Fruit fly (Drosophila melanogaster) whole organism, embryonic: ENCODE data around the gene CG32260.

Experiments used
- Aef1 ChIP-seq: fragments of 200-800 bp; sonication (Bioruptor generic); IDR thresholded peaks from 3 replicates; pipeline ENCODE4 v1.3.6; 2022; ENCODE audit warnings: missing biosample characterization, missing genetic modification characterization
- BEAF-32 ChIP-seq: fragments of 200-800 bp; sonication (Bioruptor generic); optimal IDR thresholded peaks from 3 replicates; lab custom pipeline; 2017; ENCODE audit warnings: missing biosample characterization, missing genetic modification characterization, mild to moderate bottlenecking, moderate library complexity, missing genetic modification reagents
- CG10147 ChIP-seq: fragments of 200-800 bp; sonication (Bioruptor generic); optimal IDR thresholded peaks from 2 replicates; lab custom pipeline; 2019; ENCODE audit warnings: missing biosample characterization, mild to moderate bottlenecking, missing genetic modification characterization, moderate library complexity
- CG10543 ChIP-seq: fragments of 200-800 bp; sonication (Bioruptor generic); optimal IDR thresholded peaks from 3 replicates; lab custom pipeline; 2017; ENCODE audit warnings: missing biosample characterization, mild to moderate bottlenecking, missing genetic modification characterization, moderate library complexity
- CG12155 ChIP-seq: fragments of 200-800 bp; sonication (Bioruptor generic); optimal IDR thresholded peaks from 3 replicates; lab custom pipeline; 2016; ENCODE audit warnings: missing biosample characterization, missing genetic modification characterization
- CG13624 ChIP-seq: fragments of 200-800 bp; sonication (Bioruptor generic); optimal IDR thresholded peaks from 2 replicates; lab custom pipeline; 2016; ENCODE audit warnings: missing biosample characterization, missing genetic modification characterization
- CG14050 ChIP-seq: fragments of 200-800 bp; sonication (Bioruptor generic); IDR thresholded peaks from 3 replicates; pipeline ENCODE4 v1.3.6; 2022; ENCODE audit warnings: missing biosample characterization, missing genetic modification characterization
- CG14710 ChIP-seq: fragments of 200-800 bp; sonication (Bioruptor generic); optimal IDR thresholded peaks from 3 replicates; lab custom pipeline; 2019; ENCODE audit warnings: missing biosample characterization, mild to moderate bottlenecking, missing genetic modification characterization, moderate library complexity
- CG17186 ChIP-seq: fragments of 200-800 bp; sonication (Bioruptor generic); optimal IDR thresholded peaks from 3 replicates; lab custom pipeline; 2017; ENCODE audit warnings: missing biosample characterization, missing genetic modification reagents, missing genetic modification characterization
- CG2712 ChIP-seq: fragments of 200-800 bp; optimal IDR thresholded peaks from 3 replicates; lab custom pipeline; 2019; ENCODE audit warnings: missing biosample characterization, mild to moderate bottlenecking, missing genetic modification characterization, moderate library complexity
- CG30403 ChIP-seq: fragments of 200-800 bp; sonication (Bioruptor generic); optimal IDR thresholded peaks from 3 replicates; lab custom pipeline; 2016; ENCODE audit warnings: missing biosample characterization, missing genetic modification characterization
- CG33213 ChIP-seq: fragments of 200-800 bp; sonication (Bioruptor generic); optimal IDR thresholded peaks from 3 replicates; lab custom pipeline; 2016; ENCODE audit warnings: missing biosample characterization, missing genetic modification characterization
- CG33557 ChIP-seq: fragments of 200-800 bp; sonication (Bioruptor generic); optimal IDR thresholded peaks from 2 replicates; lab custom pipeline; 2019; ENCODE audit warnings: missing biosample characterization, mild to moderate bottlenecking, missing genetic modification characterization, moderate library complexity
- CG4617 ChIP-seq: fragments of 200-800 bp; sonication (Bioruptor generic); optimal IDR thresholded peaks from 3 replicates; lab custom pipeline; 2016; ENCODE audit warnings: missing biosample characterization, missing genetic modification characterization, borderline replicate concordance
- CG6854 ChIP-seq: fragments of 200-800 bp; sonication (Bioruptor generic); optimal IDR thresholded peaks from 3 replicates; lab custom pipeline; 2017; ENCODE audit warnings: missing biosample characterization, mild to moderate bottlenecking, missing genetic modification characterization
- CG7357 ChIP-seq: fragments of 200-800 bp; sonication (Bioruptor generic); IDR thresholded peaks from 3 replicates; pipeline ENCODE4 v1.3.6; 2022; ENCODE audit warnings: missing biosample characterization, missing genetic modification characterization
- CG7928 ChIP-seq: fragments of 200-800 bp; sonication (Bioruptor generic); optimal IDR thresholded peaks from 2 replicates; lab custom pipeline; 2017; ENCODE audit warnings: missing biosample characterization, mild to moderate bottlenecking, missing genetic modification characterization
- CG7963 ChIP-seq: fragments of 200-800 bp; sonication (Bioruptor generic); IDR thresholded peaks from 3 replicates; pipeline ENCODE4 v1.3.6; 2022; ENCODE audit warnings: missing biosample characterization, missing genetic modification characterization; ENCODE audit not compliant: partially characterized antibody
- CoRest ChIP-seq: fragments of 200-800 bp; sonication (Bioruptor generic); optimal IDR thresholded peaks from 3 replicates; lab custom pipeline; 2018; ENCODE audit warnings: missing biosample characterization, mild to moderate bottlenecking, missing genetic modification characterization, moderate library complexity
- Dad ChIP-seq: fragments of 200-800 bp; sonication (Bioruptor generic); optimal IDR thresholded peaks from 3 replicates; lab custom pipeline; 2016; ENCODE audit warnings: missing biosample characterization, missing genetic modification characterization
- Dbx ChIP-seq: fragments of 200-800 bp; sonication (Bioruptor generic); IDR thresholded peaks from 3 replicates; pipeline ENCODE4 v1.3.6; 2022; ENCODE audit warnings: missing biosample characterization, missing genetic modification characterization
- Dref ChIP-seq: fragments of 200-800 bp; sonication (Bioruptor generic); IDR thresholded peaks from 2 replicates; pipeline ENCODE4 v1.3.6; 2022; ENCODE audit warnings: missing biosample characterization, missing genetic modification characterization
- Ets97D ChIP-seq: fragments of 200-800 bp; sonication (Bioruptor generic); optimal IDR thresholded peaks from 3 replicates; lab custom pipeline; 2016; ENCODE audit warnings: missing biosample characterization, missing genetic modification characterization
- Hr78 ChIP-seq, 2 experiments: fragments of 200-800 bp in 1 of 2; fragments of >200 bp in 1 of 2; sonication (Bioruptor generic) in 1 of 2; optimal IDR thresholded peaks; 2 replicates each; lab custom pipeline; 2017 to 2019; ENCODE audit warnings: missing biosample characterization in 2 of 2, missing genetic modification characterization in 2 of 2, mild to moderate bottlenecking in 1 of 2, moderate library complexity in 1 of 2
- MBD-R2 ChIP-seq: fragments of 200-800 bp; sonication (Bioruptor generic); IDR thresholded peaks from 2 replicates; pipeline ENCODE4 v1.3.6; 2022; ENCODE audit warnings: missing biosample characterization, missing genetic modification characterization
- MESR4 ChIP-seq: fragments of 200-800 bp; sonication (Bioruptor generic); optimal IDR thresholded peaks from 2 replicates; lab custom pipeline; 2018; ENCODE audit warnings: missing biosample characterization, mild to moderate bottlenecking, missing genetic modification characterization, moderate library complexity
- Max ChIP-seq: fragments of 200-800 bp; sonication (Bioruptor generic); optimal IDR thresholded peaks from 2 replicates; lab custom pipeline; 2016; ENCODE audit warnings: missing biosample characterization, mild to moderate bottlenecking, missing genetic modification characterization
- Ptx1 ChIP-seq: fragments of 200-800 bp; sonication (Bioruptor generic); IDR thresholded peaks from 2 replicates; pipeline ENCODE4 v1.3.6; 2022; ENCODE audit warnings: missing biosample characterization, missing genetic modification characterization
- Ravus ChIP-seq: fragments of 200-800 bp; sonication (Bioruptor generic); IDR thresholded peaks from 2 replicates; pipeline ENCODE4 v1.3.6; 2022; ENCODE audit warnings: missing biosample characterization, missing genetic modification characterization
- Sin3A ChIP-seq: fragments of >200 bp; optimal IDR thresholded peaks from 2 replicates; lab custom pipeline; 2018
- Six4 ChIP-seq: fragments of 200-800 bp; sonication (Bioruptor generic); optimal IDR thresholded peaks from 2 replicates; lab custom pipeline; 2016; ENCODE audit warnings: missing biosample characterization, missing genetic modification characterization
- Vsx1 ChIP-seq: fragments of 200-800 bp; sonication (Bioruptor generic); optimal IDR thresholded peaks from 2 replicates; lab custom pipeline; 2017; ENCODE audit warnings: missing biosample characterization, mild to moderate bottlenecking, missing genetic modification characterization, missing genetic modification reagents
- ash1 ChIP-seq: fragments of 200-800 bp; sonication (Bioruptor generic); optimal IDR thresholded peaks from 2 replicates; lab custom pipeline; 2018; ENCODE audit warnings: missing biosample characterization, mild to moderate bottlenecking, missing genetic modification characterization
- chinmo ChIP-seq: fragments of 200-800 bp; sonication (Bioruptor generic); IDR thresholded peaks from 4 replicates; pipeline ENCODE4 v1.3.6; 2022; ENCODE audit warnings: missing biosample characterization, missing genetic modification characterization; ENCODE audit not compliant: partially characterized antibody
- ci ChIP-seq: fragments of 200-800 bp; sonication (Bioruptor generic); IDR thresholded peaks from 3 replicates; pipeline ENCODE4 v1.3.6; 2022; ENCODE audit warnings: missing biosample characterization, missing genetic modification characterization
- gem ChIP-seq: fragments of 200-800 bp; sonication (Bioruptor generic); optimal IDR thresholded peaks from 2 replicates; lab custom pipeline; 2019; ENCODE audit warnings: missing biosample characterization, mild to moderate bottlenecking, missing genetic modification characterization, moderate library complexity
- gfzf ChIP-seq: fragments of 200-800 bp; sonication (Bioruptor generic); optimal IDR thresholded peaks from 2 replicates; lab custom pipeline; 2016; ENCODE audit warnings: missing biosample characterization, mild to moderate bottlenecking, missing genetic modification characterization, moderate library complexity
- grau ChIP-seq: fragments of 200-800 bp; optimal IDR thresholded peaks from 3 replicates; lab custom pipeline; 2019; ENCODE audit warnings: missing biosample characterization, mild to moderate bottlenecking, missing genetic modification characterization, moderate library complexity
- kay ChIP-seq: fragments of 200-800 bp; sonication (Bioruptor generic); optimal IDR thresholded peaks from 2 replicates; lab custom pipeline; 2016; ENCODE audit warnings: missing biosample characterization, missing genetic modification characterization
- lola ChIP-seq, 3 experiments: fragments of >200 bp in 2 of 3; fragments of 200-800 bp in 1 of 3; sonication (Bioruptor generic) in 1 of 3; optimal IDR thresholded peaks; 2 replicates each; lab custom pipeline; 2017 to 2019; ENCODE audit warnings: missing biosample characterization in 3 of 3, missing genetic modification characterization in 3 of 3, mild to moderate bottlenecking in 1 of 3, moderate library complexity in 1 of 3
- mirr ChIP-seq: fragments of 200-800 bp; sonication (Bioruptor generic); optimal IDR thresholded peaks from 3 replicates; lab custom pipeline; 2018; ENCODE audit warnings: missing biosample characterization, mild to moderate bottlenecking, missing genetic modification characterization
- nerfin-2 ChIP-seq: fragments of 200-800 bp; sonication (Bioruptor generic); IDR thresholded peaks from 2 replicates; pipeline ENCODE4 v1.3.6; 2022; ENCODE audit warnings: missing biosample characterization, missing genetic modification characterization; ENCODE audit not compliant: partially characterized antibody
- nmo ChIP-seq: fragments of 200-800 bp; sonication (Bioruptor generic); optimal IDR thresholded peaks from 2 replicates; lab custom pipeline; 2018; ENCODE audit warnings: missing biosample characterization, mild to moderate bottlenecking, missing genetic modification characterization, moderate library complexity
- scrt ChIP-seq: fragments of 200-800 bp; sonication (Bioruptor generic); optimal IDR thresholded peaks from 2 replicates; lab custom pipeline; 2018; ENCODE audit warnings: missing biosample characterization, mild to moderate bottlenecking, missing genetic modification characterization, moderate library complexity
- sima ChIP-seq: fragments of 200-800 bp; sonication (Bioruptor generic); optimal IDR thresholded peaks from 2 replicates; lab custom pipeline; 2016; ENCODE audit warnings: missing biosample characterization, missing genetic modification characterization
- tll ChIP-seq, 2 experiments: fragments of 200-800 bp in 1 of 2; fragments of >200 bp in 1 of 2; sonication (Bioruptor generic) in 1 of 2; optimal IDR thresholded peaks; 2 replicates each; lab custom pipeline; 2017 to 2019; ENCODE audit warnings: missing biosample characterization in 2 of 2, missing genetic modification characterization in 2 of 2, mild to moderate bottlenecking in 1 of 2, moderate library complexity in 1 of 2
- tna ChIP-seq: fragments of 200-800 bp; sonication (Bioruptor generic); IDR thresholded peaks from 2 replicates; pipeline ENCODE4 v1.3.6; 2022; ENCODE audit warnings: missing biosample characterization, missing genetic modification characterization; ENCODE audit not compliant: partially characterized antibody
- wdn ChIP-seq: fragments of 200-800 bp; sonication (Bioruptor generic); IDR thresholded peaks from 2 replicates; pipeline ENCODE4 v1.3.6; 2022; ENCODE audit warnings: missing biosample characterization, missing genetic modification characterization

The CG32260 gene

dm6 chr3L:4138804-4139521, 3.2 kb upstream of the CG32260 start, which contains the start of the genes Rop and Ras64B (continued):
- peak; percentile 17 for TF ChIP-seq Max
- no peak for TF ChIP-seq Hr78 (GFP tag; optimal IDR thresholded peaks at IDR 0.05; lab: Kevin White, UChicago)
- peak; percentile 15 for TF ChIP-seq CoRest
- TF ChIP-seq Aef1 (GFP tag; lab: Robert Waterston, UW): no peak
- peak; percentile 63 for TF ChIP-seq CG10543
- no peak for TF ChIP-seq CG14050 (GFP tag; lab: Robert Waterston, UW)
- TF ChIP-seq tll (GFP tag; optimal IDR thresholded peaks at IDR 0.05; lab: Kevin White, UChicago): peak in 1 of 2 experiments; percentile 56
- peak; percentile 97 for TF ChIP-seq gfzf (GFP tag; lab: Kevin White, UChicago)
- no peak for TF ChIP-seq CG6854
- peak; percentile 78 for TF ChIP-seq CG33213 (GFP tag; lab: Kevin White, UChicago)
- peak; percentile 33 for TF ChIP-seq CG10147 (GFP tag; lab: Kevin White, UChicago)
- TF ChIP-seq CG7357 (GFP tag; lab: Robert Waterston, UW): no peak
- peak; percentile 43 for TF ChIP-seq CG13624 (GFP tag; lab: Kevin White, UChicago)
- peak; percentile 77 for TF ChIP-seq CG7963
- TF ChIP-seq Dad (GFP tag; lab: Kevin White, UChicago): peak; percentile 47
- peak; percentile 38 for TF ChIP-seq grau (tag; lab: Kevin White, UChicago)
- TF ChIP-seq Ets97D (GFP tag; lab: Kevin White, UChicago): peak; percentile 82
- TF ChIP-seq CG33557 (GFP tag; lab: Kevin White, UChicago): peak; percentile 9
- peak; percentile 83 for TF ChIP-seq CG17186 (GFP tag; lab: Kevin White, UChicago)
- TF ChIP-seq MBD-R2: peak; percentile 84
- TF ChIP-seq CG30403: peak; percentile 38
- peak; percentile 86 for TF ChIP-seq kay (GFP tag; lab: Kevin White, UChicago)
- peak; percentile 98 for TF ChIP-seq Dref (GFP tag; lab: Robert Waterston, UW)
- peak; percentile 99 for TF ChIP-seq MESR4
- TF ChIP-seq scrt (GFP tag; lab: Kevin White, UChicago): peak; percentile 67
- TF ChIP-seq Ravus (GFP tag; lab: Robert Waterston, UW): no peak
- TF ChIP-seq CG12155 (GFP tag; lab: Kevin White, UChicago): peak; percentile 12
- peak; percentile 4 for TF ChIP-seq ash1 (GFP tag; lab: Kevin White, UChicago)
- TF ChIP-seq CG14710 (tag; lab: Kevin White, UChicago): peak; percentile 81
- TF ChIP-seq nmo: peak; percentile 75
- no peak for TF ChIP-seq lola (GFP tag; optimal IDR thresholded peaks at IDR 0.05; lab: Kevin White, UChicago)
- no peak for TF ChIP-seq Ptx1 (GFP tag; lab: Robert Waterston, UW)
- peak; percentile 99 for TF ChIP-seq CG4617 (GFP tag; lab: Kevin White, UChicago)
- TF ChIP-seq CG2712 (tag; lab: Kevin White, UChicago): peak; percentile 51
- peak; percentile 91 for TF ChIP-seq Sin3A (lab: Kevin White, UChicago)
- TF ChIP-seq gem (tag; lab: Kevin White, UChicago): no peak
- peak; percentile 98 for TF ChIP-seq BEAF-32
- no peak for TF ChIP-seq mirr (GFP tag; lab: Kevin White, UChicago)
- TF ChIP-seq Dbx: peak; percentile 19; the same call in 1 of the 3 replicates
- 0 out of 4 replicates have a peak, but pooled peaks have one; percentile 63 for TF ChIP-seq chinmo
- TF ChIP-seq sima (GFP tag; lab: Kevin White, UChicago): no peak
- TF ChIP-seq CG7928 (GFP tag; lab: Kevin White, UChicago): peak; percentile 50
- no peak for TF ChIP-seq Vsx1 (GFP tag; lab: Kevin White, UChicago)
- TF ChIP-seq wdn: no peak
- TF ChIP-seq Six4 (GFP tag; lab: Kevin White, UChicago): no peak
- peak; percentile 65 for TF ChIP-seq tna
- peak; percentile 52; the same call in 1 of the 3 replicates for TF ChIP-seq ci (GFP tag; lab: Robert Waterston, UW)
- TF ChIP-seq nerfin-2: peak; percentile 50
